Worm (Caenorhabditis elegans): Measurements from ENCODE around the gene scpl-4.

The scpl-4 gene

DNA sequence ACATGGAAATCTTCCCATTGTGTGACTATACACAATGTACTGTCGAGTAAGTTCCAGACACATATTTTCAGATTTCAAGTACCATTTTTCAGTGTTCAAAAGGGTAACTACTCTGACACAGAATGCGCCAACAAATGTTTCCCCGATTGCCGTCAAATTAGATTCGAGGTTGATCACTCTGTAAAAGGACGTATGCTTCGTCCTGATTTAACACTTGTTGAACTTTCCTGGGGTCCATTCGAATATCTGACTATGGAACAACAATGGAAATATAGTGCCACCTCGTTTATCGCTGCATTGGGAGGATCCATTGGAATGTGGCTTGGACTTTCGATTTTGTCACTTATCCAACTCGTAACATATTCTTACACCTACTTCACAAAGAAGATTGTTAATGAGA, 24.7 kb upstream of the scpl-4 start:
- TF ChIP-seq ceh-19 (GFP tag; optimal IDR thresholded peaks at IDR 0.05) (no peak), lin-11 (tag; optimal IDR thresholded peaks at IDR 0.05) (no peak), lim-6 (tag; optimal IDR thresholded peaks at IDR 0.05) (no peak), gmeb-2 (tag; optimal IDR thresholded peaks at IDR 0.05) (no peak), ceh-48 (tag; optimal IDR thresholded peaks at IDR 0.05) (no peak), Y22D7AL.16 (tag; optimal IDR thresholded peaks at IDR 0.05) (no peak), nhr-232 (tag; optimal IDR thresholded peaks at IDR 0.05) (no peak), hlh-13 (GFP tag; optimal IDR thresholded peaks at IDR 0.05) (no peak), che-1 (tag; optimal IDR thresholded peaks at IDR 0.05) (no peak), ceh-24 (tag; optimal IDR thresholded peaks at IDR 0.05) (no peak)

- TF ChIP-seq pag-3 (tag; optimal IDR thresholded peaks at IDR 0.05; ENCODE audit: borderline replicate concordance) (no peak), elt-4 (tag; optimal IDR thresholded peaks at IDR 0.05) (no peak), F13H6.1 (tag; optimal IDR thresholded peaks at IDR 0.05) (no peak), hlh-8 (tag; optimal IDR thresholded peaks at IDR 0.05) (no peak), gmeb-2 (tag; optimal IDR thresholded peaks at IDR 0.05) (no peak), nfya-1 (tag; optimal IDR thresholded peaks at IDR 0.05) (no peak), ceh-24 (tag; optimal IDR thresholded peaks at IDR 0.05) (no peak), unc-42 (tag; optimal IDR thresholded peaks at IDR 0.05) (no peak), lim-6 (tag; optimal IDR thresholded peaks at IDR 0.05) (no peak), hlh-15 (tag; optimal IDR thresholded peaks at IDR 0.05) (no peak), fkh-6 (tag; optimal IDR thresholded peaks at IDR 0.05) (no peak), tbx-7 (tag; optimal IDR thresholded peaks at IDR 0.05) (no peak), pat-9 (tag; optimal IDR thresholded peaks at IDR 0.05) (no peak), eyg-1 (tag; optimal IDR thresholded peaks at IDR 0.05) (no peak), ceh-18 (tag; optimal IDR thresholded peaks at IDR 0.05) (no peak), odd-2 (tag; optimal IDR thresholded peaks at IDR 0.05) (no peak), ztf-16 (tag; optimal IDR thresholded peaks at IDR 0.05) (no peak), che-1 (tag; optimal IDR thresholded peaks at IDR 0.05) (no peak)
Measured at ce11 chrV:10576319-10576718, 22.6 kb upstream of the scpl-4 start, which contains the start of gene vps-54. Gene vps-54, minus strand, starts transcription at chrV:10576419.

ce11 chrV:10578226-10578625, 20.7 kb upstream of the scpl-4 start, which contains the start of gene mics-1:
Gene mics-1, minus strand, starts transcription at chrV:10578326.
- TF ChIP-seq fkh-6 (tag; optimal IDR thresholded peaks at IDR 0.05) (no peak), tbx-7 (tag; optimal IDR thresholded peaks at IDR 0.05) (no peak), nhr-11 (tag; optimal IDR thresholded peaks at IDR 0.05) (no peak), pha-4 (tag; optimal IDR thresholded peaks at IDR 0.05) (no peak), fkh-10 (GFP tag; optimal IDR thresholded peaks at IDR 0.05) (no peak), mec-3 (tag; optimal IDR thresholded peaks at IDR 0.05; ENCODE audit: borderline replicate concordance) (no peak), pros-1 (tag; optimal IDR thresholded peaks at IDR 0.05) (no peak), pat-9 (tag; optimal IDR thresholded peaks at IDR 0.05) (no peak), ztf-16 (tag; optimal IDR thresholded peaks at IDR 0.05) (no peak), ceh-2 (tag; optimal IDR thresholded peaks at IDR 0.05) (no peak), ama-1 (optimal IDR thresholded peaks at IDR 0.05) (no peak), unc-3 (GFP tag; conservative IDR thresholded peaks at IDR 0.05) (no peak), unc-3 (tag; optimal IDR thresholded peaks at IDR 0.05) (no peak), ceh-48 (tag; optimal IDR thresholded peaks at IDR 0.05) (no peak), syd-9 (tag; optimal IDR thresholded peaks at IDR 0.05) (no peak)

DNA sequence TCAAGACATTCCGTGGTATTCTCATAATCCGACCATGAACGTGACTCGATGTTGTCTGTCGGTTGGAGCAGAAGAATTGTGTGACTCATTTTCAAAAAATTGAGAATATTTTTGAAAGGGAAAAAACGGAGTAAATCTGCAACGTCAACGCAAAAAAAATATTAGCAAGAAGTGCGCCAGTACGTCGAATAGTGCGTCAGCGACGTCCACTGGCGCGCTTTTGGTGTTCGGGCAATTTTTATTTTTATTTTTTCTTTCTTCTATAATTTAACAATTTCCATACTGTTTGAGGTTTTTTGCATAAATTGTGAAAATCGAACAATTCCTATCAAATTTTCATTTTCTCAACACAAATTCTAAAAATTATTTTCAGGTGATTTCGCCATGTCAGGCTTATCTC, 20.0 kb upstream of the scpl-4 start, which contains the start of the genes erh-1 and lpd-9:
Gene erh-1 (minus strand): TSS at position 204 of the 400 bp plus-strand sequence.
Gene lpd-9 (plus strand): TSS at position 368 of the 400 bp plus-strand sequence.
- no peak for TF ChIP-seq ceh-48 (tag; optimal IDR thresholded peaks at IDR 0.05)
- TF ChIP-seq ceh-45 (GFP tag; IDR thresholded peaks at IDR 0.05) = no peak
- TF ChIP-seq sox-4 (tag; optimal IDR thresholded peaks at IDR 0.05) = no peak
- peak; percentile 26 for TF ChIP-seq che-1 (tag; optimal IDR thresholded peaks at IDR 0.05)
- TF ChIP-seq ceh-31 (tag; optimal IDR thresholded peaks at IDR 0.05) = no peak
- peak; percentile 20 for TF ChIP-seq ceh-18 (tag; optimal IDR thresholded peaks at IDR 0.05)
- no peak for TF ChIP-seq ceh-9 (tag; optimal IDR thresholded peaks at IDR 0.05)
- TF ChIP-seq unc-55 (GFP tag; optimal IDR thresholded peaks at IDR 0.05) = no peak
- peak; percentile 44 for TF ChIP-seq nfya-1 (tag; optimal IDR thresholded peaks at IDR 0.05)
- TF ChIP-seq elt-4 (tag; optimal IDR thresholded peaks at IDR 0.05) = no peak
- TF ChIP-seq pha-4 (tag; optimal IDR thresholded peaks at IDR 0.05) = no peak
- peak; percentile 11 for TF ChIP-seq Y22D7AL.16 (tag; optimal IDR thresholded peaks at IDR 0.05)
- TF ChIP-seq fax-1 (tag; optimal IDR thresholded peaks at IDR 0.05) = no peak
- no peak for TF ChIP-seq mec-3 (tag; optimal IDR thresholded peaks at IDR 0.05; ENCODE audit: borderline replicate concordance)
- no peak for TF ChIP-seq eyg-1 (tag; optimal IDR thresholded peaks at IDR 0.05)
- no peak for TF ChIP-seq odd-2 (tag; optimal IDR thresholded peaks at IDR 0.05)
- no peak for TF ChIP-seq syd-9 (tag; optimal IDR thresholded peaks at IDR 0.05)
- no peak for TF ChIP-seq pag-3 (tag; optimal IDR thresholded peaks at IDR 0.05; ENCODE audit: borderline replicate concordance)
- no peak for TF ChIP-seq ceh-24 (tag; optimal IDR thresholded peaks at IDR 0.05)
- no peak for TF ChIP-seq nhr-11 (tag; optimal IDR thresholded peaks at IDR 0.05)
- TF ChIP-seq ahr-1 (tag; optimal IDR thresholded peaks at IDR 0.05) = no peak
- TF ChIP-seq sdc-2 (tag; optimal IDR thresholded peaks at IDR 0.05) = no peak
- peak; percentile 37 for TF ChIP-seq ceh-2 (tag; optimal IDR thresholded peaks at IDR 0.05)
- no peak for TF ChIP-seq hlh-30 (tag; optimal IDR thresholded peaks at IDR 0.05; ENCODE audit: insufficient read depth)
- TF ChIP-seq ceh-19 (GFP tag; optimal IDR thresholded peaks at IDR 0.05) = no peak
- TF ChIP-seq hlh-15 (tag; optimal IDR thresholded peaks at IDR 0.05) = no peak
- no peak for TF ChIP-seq ttx-3 (tag; optimal IDR thresholded peaks at IDR 0.05)
- no peak for TF ChIP-seq unc-3 (GFP tag; conservative IDR thresholded peaks at IDR 0.05)
- no peak for TF ChIP-seq unc-3 (tag; optimal IDR thresholded peaks at IDR 0.05)

Data from whole organism, late embryonic.